Worm (Caenorhabditis elegans) whole organism, L4 larva: ENCODE results near the gene F02E11.3.

ENCODE experiments used
- D1046.2 ChIP-seq: fragments of 200-800 bp; sonication (Bioruptor generic); IDR thresholded peaks from 2 replicates; pipeline ENCODE4 v1.3.6; 2022; ENCODE audit warnings: missing genetic modification characterization, missing compliant biosample characterization
- F26F4.8 ChIP-seq: fragments of 200-800 bp; sonication (Bioruptor generic); conservative IDR thresholded peaks from 2 replicates; pipeline ENCODE4 v1.3.6; 2022; ENCODE audit warnings: missing genetic modification characterization, missing compliant biosample characterization
- F44E2.7 ChIP-seq: fragments of 200-800 bp; sonication (Bioruptor generic); IDR thresholded peaks from 2 replicates; pipeline ENCODE4 v2.1.2; 2022; ENCODE audit warnings: missing genetic modification characterization, missing compliant biosample characterization
- F49E8.2 ChIP-seq: sonication (generic microtip); optimal IDR thresholded peaks from 2 replicates; lab custom pipeline; 2016; ENCODE audit warnings: missing compliant biosample characterization, mild to moderate bottlenecking, missing genetic modification characterization, borderline replicate concordance
- T26A8.4 ChIP-seq: fragments of 200-800 bp; sonication (Bioruptor generic); IDR thresholded peaks from 2 replicates; pipeline ENCODE4 v1.3.6; 2022; ENCODE audit warnings: missing genetic modification characterization, missing compliant biosample characterization
- Y5F2A.4 ChIP-seq: fragments of 200-800 bp; sonication (Bioruptor generic); optimal IDR thresholded peaks from 2 replicates; lab custom pipeline; 2018; ENCODE audit warnings: mild to moderate bottlenecking, missing genetic modification characterization, missing compliant biosample characterization
- ZK337.2 ChIP-seq: fragments of 200-800 bp; sonication (Bioruptor generic); IDR thresholded peaks from 2 replicates; pipeline ENCODE4 v1.3.6; 2022; ENCODE audit warnings: missing genetic modification reagents, missing genetic modification characterization, missing compliant biosample characterization
- aha-1 ChIP-seq: fragments of 150-350 bp; peaks from one replicate; lab custom pipeline; 2014; ENCODE audit warnings: missing biosample characterization, missing genetic modification characterization
- ceh-28 ChIP-seq: fragments of 150-350 bp; optimal IDR thresholded peaks from 2 replicates; lab custom pipeline; 2014; ENCODE audit warnings: missing biosample characterization, missing genetic modification reagents, missing genetic modification characterization
- ceh-32 ChIP-seq: sonication (generic microtip); optimal IDR thresholded peaks from 2 replicates; lab custom pipeline; 2016; ENCODE audit warnings: mild to moderate bottlenecking, missing genetic modification characterization, missing compliant biosample characterization; ENCODE audit not compliant: poor library complexity
- ceh-44 ChIP-seq: fragments of 200-800 bp; sonication (Bioruptor generic); IDR thresholded peaks from 2 replicates; pipeline ENCODE4 v1.3.6; 2022; ENCODE audit warnings: missing genetic modification reagents, missing genetic modification characterization, missing compliant biosample characterization
- ctbp-1 ChIP-seq: fragments of 200-800 bp; sonication (Bioruptor generic); IDR thresholded peaks from 2 replicates; pipeline ENCODE4 v1.3.6; 2022; ENCODE audit warnings: missing genetic modification reagents, missing genetic modification characterization, missing compliant biosample characterization
- daf-16 ChIP-seq, 3 experiments: sonication (generic microtip); optimal IDR thresholded peaks; 2 replicates each; lab custom pipeline; 2016 to 2017; ENCODE audit warnings: missing genetic modification characterization in 3 of 3, missing genetic modification reagents in 3 of 3, mild to moderate bottlenecking in 2 of 3, missing compliant biosample characterization in 2 of 3, missing biosample characterization in 1 of 3, moderate library complexity in 1 of 3
- dmd-6 ChIP-seq: fragments of 200-800 bp; sonication (Bioruptor generic); IDR thresholded peaks from 2 replicates; pipeline ENCODE4 v1.3.6; 2022; ENCODE audit warnings: missing genetic modification reagents, missing genetic modification characterization, missing compliant biosample characterization
- duxl-1 ChIP-seq: sonication (generic microtip); optimal IDR thresholded peaks from 2 replicates; lab custom pipeline; 2016; ENCODE audit warnings: mild to moderate bottlenecking, missing genetic modification characterization, moderate library complexity, missing compliant biosample characterization; ENCODE audit not compliant: poor library complexity
- dve-1 ChIP-seq: sonication (generic microtip); optimal IDR thresholded peaks from 2 replicates; lab custom pipeline; 2017; ENCODE audit warnings: antibody characterized with exemption, mild to moderate bottlenecking, missing genetic modification characterization, missing compliant biosample characterization; ENCODE audit not compliant: insufficient read depth
- fkh-10 ChIP-seq: fragments of 150-350 bp; optimal IDR thresholded peaks from 2 replicates; lab custom pipeline; 2014; ENCODE audit warnings: missing biosample characterization, missing genetic modification reagents, missing genetic modification characterization
- fos-1 ChIP-seq: fragments of 150-350 bp; optimal IDR thresholded peaks from 2 replicates; lab custom pipeline; 2014; ENCODE audit warnings: missing biosample characterization, missing genetic modification characterization
- hlh-30 ChIP-seq: sonication (generic microtip); optimal IDR thresholded peaks from 2 replicates; lab custom pipeline; 2017; ENCODE audit warnings: antibody characterized with exemption, mild to moderate bottlenecking, missing genetic modification characterization, missing compliant biosample characterization; ENCODE audit not compliant: insufficient read depth
- lin-1 ChIP-seq: fragments of 200-800 bp; sonication (Bioruptor generic); IDR thresholded peaks from 2 replicates; pipeline ENCODE4 v1.3.6; 2022; ENCODE audit warnings: missing genetic modification reagents, missing genetic modification characterization, missing compliant biosample characterization
- lin-13 ChIP-seq: fragments of 150-350 bp; optimal IDR thresholded peaks from 2 replicates; lab custom pipeline; 2014; ENCODE audit warnings: missing biosample characterization, missing genetic modification reagents, missing genetic modification characterization
- lin-15B ChIP-seq: fragments of 150-350 bp; sonication (generic microtip); optimal IDR thresholded peaks from 3 replicates; lab custom pipeline; 2014; ENCODE audit warnings: missing biosample characterization, missing genetic modification characterization
- lsy-2 ChIP-seq, 2 experiments: fragments of 150-350 bp in 1 of 2; sonication (generic microtip) in 1 of 2; optimal IDR thresholded peaks; 2 replicates each; lab custom pipeline; 2014 to 2017; ENCODE audit warnings: missing biosample characterization in 2 of 2, missing genetic modification characterization in 2 of 2
- madf-5 ChIP-seq, 2 experiments: fragments of 200-800 bp; sonication (Bioruptor generic); IDR thresholded peaks; 2 replicates each; pipeline ENCODE4 v1.3.6; 2022; ENCODE audit warnings: missing compliant biosample characterization in 2 of 2, missing genetic modification characterization in 2 of 2
- mes-2 ChIP-seq: sonication (generic microtip); optimal IDR thresholded peaks from 2 replicates; lab custom pipeline; 2016; ENCODE audit warnings: missing genotype, mild to moderate bottlenecking, missing genetic modification characterization, missing compliant biosample characterization; ENCODE audit not compliant: poor library complexity, severe bottlenecking
- mxl-3 ChIP-seq: fragments of 200-800 bp; sonication (Bioruptor generic); optimal IDR thresholded peaks from 2 replicates; lab custom pipeline; 2018; ENCODE audit warnings: mild to moderate bottlenecking, missing genetic modification characterization, missing compliant biosample characterization
- nhr-10 ChIP-seq: fragments of 150-350 bp; optimal IDR thresholded peaks from 2 replicates; lab custom pipeline; 2014; ENCODE audit warnings: missing biosample characterization, missing genetic modification characterization
- nhr-111 ChIP-seq: fragments of 200-800 bp; sonication (Bioruptor generic); optimal IDR thresholded peaks from 2 replicates; lab custom pipeline; 2018; ENCODE audit warnings: mild to moderate bottlenecking, missing genetic modification characterization, missing compliant biosample characterization
- nhr-25 ChIP-seq: sonication (generic microtip); optimal IDR thresholded peaks from 2 replicates; lab custom pipeline; 2017; ENCODE audit warnings: missing genetic modification characterization, mild to moderate bottlenecking, missing compliant biosample characterization, antibody characterized with exemption, moderate library complexity, borderline replicate concordance; ENCODE audit not compliant: insufficient read depth
- nhr-28 ChIP-seq: fragments of 150-350 bp; optimal IDR thresholded peaks from 2 replicates; lab custom pipeline; 2014; ENCODE audit warnings: missing biosample characterization, missing genetic modification characterization
- php-3 ChIP-seq: fragments of 200-800 bp; sonication (Bioruptor generic); IDR thresholded peaks from 2 replicates; pipeline ENCODE4 v1.3.6; 2022; ENCODE audit warnings: missing genetic modification reagents, missing genetic modification characterization, missing compliant biosample characterization
- pqm-1 ChIP-seq: sonication (generic microtip); optimal IDR thresholded peaks from 2 replicates; lab custom pipeline; 2017; ENCODE audit warnings: missing biosample characterization, missing genetic modification characterization
- rbr-2 ChIP-seq: sonication (generic microtip); optimal IDR thresholded peaks from 2 replicates; lab custom pipeline; 2016; ENCODE audit warnings: missing genotype, missing genetic modification characterization, missing compliant biosample characterization
- spr-3 ChIP-seq: fragments of 200-800 bp; sonication (Bioruptor generic); optimal IDR thresholded peaks from 2 replicates; lab custom pipeline; 2018; ENCODE audit warnings: mild to moderate bottlenecking, missing genetic modification characterization, missing compliant biosample characterization
- tra-1 ChIP-seq: fragments of 200-800 bp; sonication (Bioruptor generic); IDR thresholded peaks from 2 replicates; pipeline ENCODE4 v1.3.6; 2022; ENCODE audit warnings: missing genetic modification reagents, missing genetic modification characterization, missing compliant biosample characterization
- unc-130 ChIP-seq: sonication (generic microtip); optimal IDR thresholded peaks from 2 replicates; lab custom pipeline; 2016; ENCODE audit warnings: missing genetic modification reagents, missing genetic modification characterization, missing compliant biosample characterization
- unc-62 ChIP-seq, 3 experiments: fragments of 150-350 bp in 1 of 3; sonication (generic microtip); optimal IDR thresholded peaks in 2 of 3; peaks in 1 of 3; 1 replicate in 1 of 3; 2 replicates in 2 of 3; lab custom pipeline; 2014 to 2017; ENCODE audit warnings: missing biosample characterization in 3 of 3, missing genetic modification characterization in 3 of 3, missing genetic modification reagents in 3 of 3, missing genotype in 1 of 3
- zfp-3 ChIP-seq: fragments of 200-800 bp; sonication (Bioruptor generic); conservative IDR thresholded peaks from 2 replicates; pipeline ENCODE4 v1.3.6; 2022; ENCODE audit warnings: missing genetic modification reagents, missing genetic modification characterization, missing compliant biosample characterization
- ztf-7 ChIP-seq: fragments of 150-350 bp; optimal IDR thresholded peaks from 2 replicates; lab custom pipeline; 2014; ENCODE audit warnings: missing biosample characterization, missing genetic modification characterization

F02E11.3 gene

ce11 chrII:3310957-3311657 lies 36.3 kb upstream of the F02E11.3 start (continued):
- TF ChIP-seq zfp-3 (GFP tag; lab: Robert Waterston, UW) (no peak), lin-13 (GFP tag; lab: Kevin White, UChicago) (no peak), mes-2 (tag; lab: Kevin White, UChicago) (no peak), mxl-3 (GFP tag; lab: Kevin White, UChicago) (no peak), unc-62 (GFP tag; optimal IDR thresholded peaks at IDR 0.05 in 1 of 2; lab: Kevin White, UChicago) (no peak), unc-62 (tag; optimal IDR thresholded peaks at IDR 0.05; lab: Kevin White, UChicago) (no peak), dmd-6 (GFP tag; lab: Robert Waterston, UW) (peak; percentile 13; the same call in 1 of the 2 replicates), fos-1 (no peak), rbr-2 (tag; lab: Kevin White, UChicago) (no peak), F49E8.2 (tag; lab: Kevin White, UChicago) (no peak), nhr-25 (tag; lab: Kevin White, UChicago) (no peak), Y5F2A.4 (GFP tag; lab: Kevin White, UChicago) (no peak), ceh-32 (no peak), madf-5 (GFP tag; IDR thresholded peaks at IDR 0.05; lab: Robert Waterston, UW) (no peak), lin-15B (tag; lab: Kevin White, UChicago) (no peak), ztf-7 (no peak), ctbp-1 (no peak), nhr-28 (tag; lab: Kevin White, UChicago) (peak; percentile 23), pqm-1 (tag; lab: Kevin White, UChicago) (peak; percentile 56), lin-1 (GFP tag; lab: Robert Waterston, UW) (no peak), ZK337.2 (no peak), php-3 (GFP tag; lab: Robert Waterston, UW) (no peak)

ce11 chrII:3309963-3310362 lies 35.1 kb upstream of the F02E11.3 start:
- peak; percentile 19; the same call in 1 of the 2 replicates for TF ChIP-seq dmd-6 (GFP tag; lab: Robert Waterston, UW)

- TF ChIP-seq spr-3 (GFP tag; lab: Kevin White, UChicago) (no peak), unc-130 (no peak), hlh-30 (tag; lab: Kevin White, UChicago) (peak; percentile 22), daf-16 (GFP tag; optimal IDR thresholded peaks at IDR 0.05; lab: Kevin White, UChicago) (no peak), daf-16 (tag; optimal IDR thresholded peaks at IDR 0.05; lab: Kevin White, UChicago) (peak; percentile 81), dmd-6 (GFP tag; lab: Robert Waterston, UW) (peak; percentile 30; the same call in 1 of the 2 replicates), dve-1 (tag; lab: Kevin White, UChicago) (peak; percentile 62), nhr-28 (tag; lab: Kevin White, UChicago) (peak; percentile 56), aha-1 (tag; lab: Kevin White, UChicago) (no peak), duxl-1 (peak; percentile 93), mes-2 (tag; lab: Kevin White, UChicago) (peak; percentile 55)
Observed at ce11 chrII:3303582-3303981, 28.8 kb upstream of the F02E11.3 start.

ce11 chrII:3299457-3299856 lies 24.6 kb upstream of the F02E11.3 start, which contains the start of gene btb-22:
btb-22 (plus strand) TSS chrII:3299757.
- TF ChIP-seq F44E2.7 (GFP tag; lab: Robert Waterston, UW) (no peak), F26F4.8 (GFP tag; lab: Robert Waterston, UW) (no peak), nhr-111 (GFP tag; lab: Kevin White, UChicago) (no peak), lin-15B (tag; lab: Kevin White, UChicago) (no peak), mxl-3 (GFP tag; lab: Kevin White, UChicago) (no peak), tra-1 (GFP tag; lab: Robert Waterston, UW) (no peak), ceh-44 (GFP tag; lab: Robert Waterston, UW) (no peak), dve-1 (tag; lab: Kevin White, UChicago) (no peak), lsy-2 (tag; optimal IDR thresholded peaks at IDR 0.05; lab: Kevin White, UChicago) (no peak), ceh-28 (tag; lab: Kevin White, UChicago) (no peak), nhr-10 (tag; lab: Kevin White, UChicago) (no peak), D1046.2 (GFP tag; lab: Robert Waterston, UW) (no peak), fkh-10 (GFP tag; lab: Kevin White, UChicago) (no peak), madf-5 (GFP tag; IDR thresholded peaks at IDR 0.05; lab: Robert Waterston, UW) (no peak), T26A8.4 (GFP tag; lab: Robert Waterston, UW) (no peak)
